Fruit fly (Drosophila melanogaster) whole organism, pupa: ENCODE measurements around the gene CG31211.
A peak's percentile ranks its signal among the peaks of the same experiment; 100 is the strongest.

ENCODE experiments used
- CG10348 ChIP-seq: fragments of 200-800 bp; sonication (Bioruptor generic); IDR thresholded peaks from 2 replicates; pipeline ENCODE4 v1.3.6; 2022; ENCODE audit warnings: missing biosample characterization, missing genetic modification characterization
- EcR ChIP-seq: fragments of 200-800 bp; sonication (Bioruptor generic); optimal IDR thresholded peaks from 3 replicates; lab custom pipeline; 2019; ENCODE audit warnings: missing biosample characterization, missing genetic modification characterization, mild to moderate bottlenecking, moderate library complexity, missing genetic modification reagents

dm6 chr3R:11973826-11974225, 24.3 kb downstream of the CG31211 start:
- TF ChIP-seq EcR (peak; percentile 24), CG10348 (GFP tag; lab: Robert Waterston, UW) (no peak)
